Worm (Caenorhabditis elegans): ENCODE data around the gene zhit-2.

Gene zhit-2

ce11 chrIII:4224722-4225121, 19.5 kb downstream of the zhit-2 start:
- TF ChIP-seq bed-1 (GFP tag; IDR thresholded peaks at IDR 0.05), result no peak
- no peak for TF ChIP-seq nhr-179 (tag; optimal IDR thresholded peaks at IDR 0.05)
- no peak for TF ChIP-seq C06A6.2 (GFP tag; conservative IDR thresholded peaks at IDR 0.05)
- no peak for TF ChIP-seq tbx-9 (tag; optimal IDR thresholded peaks at IDR 0.05; ENCODE audit: borderline replicate concordance)
- TF ChIP-seq ztf-18 (tag; optimal IDR thresholded peaks at IDR 0.05), result no peak
- no peak for TF ChIP-seq attf-3 (GFP tag; conservative IDR thresholded peaks at IDR 0.05)
- no peak for TF ChIP-seq zim-3 (tag; optimal IDR thresholded peaks at IDR 0.05)
- TF ChIP-seq attf-6 (GFP tag; IDR thresholded peaks at IDR 0.05), result no peak
- TF ChIP-seq repo-1 (tag; optimal IDR thresholded peaks at IDR 0.05), result no peak
- no peak for TF ChIP-seq nfya-1 (tag; optimal IDR thresholded peaks at IDR 0.05; ENCODE audit: borderline replicate concordance, insufficient read depth)
- TF ChIP-seq Y53F4B.3 (GFP tag; IDR thresholded peaks at IDR 0.05), result no peak
- no peak for TF ChIP-seq sea-2 (GFP tag; IDR thresholded peaks at IDR 0.05)
- TF ChIP-seq pha-4 (tag; optimal IDR thresholded peaks at IDR 0.05), result no peak
- no peak for TF ChIP-seq Y56A3A.18 (GFP tag; IDR thresholded peaks at IDR 0.05)
- TF ChIP-seq somi-1 (GFP tag; optimal IDR thresholded peaks at IDR 0.05), result no peak
- no peak for TF ChIP-seq ccch-3 (GFP tag; optimal IDR thresholded peaks at IDR 0.05)
- TF ChIP-seq snpc-4 (GFP tag; optimal IDR thresholded peaks at IDR 0.05), result no peak
- no peak for TF ChIP-seq snpc-4 (tag; optimal IDR thresholded peaks at IDR 0.05)

- TF ChIP-seq Y53G8AR.9 (GFP tag; conservative IDR thresholded peaks at IDR 0.05) (0 out of 2 replicates have a peak, but pooled peaks have one; percentile 44), egrh-3 (GFP tag; IDR thresholded peaks at IDR 0.05) (peak; percentile 49; the same call in 1 of the 2 replicates), pbrm-1 (GFP tag; IDR thresholded peaks at IDR 0.05) (no peak), somi-1 (GFP tag; optimal IDR thresholded peaks at IDR 0.05) (peak; percentile 87), cebp-1 (GFP tag; IDR thresholded peaks at IDR 0.05) (no peak), cebp-1 (tag; optimal IDR thresholded peaks at IDR 0.05) (peak; percentile 79), ztf-18 (tag; optimal IDR thresholded peaks at IDR 0.05) (peak; percentile 1), egl-18 (GFP tag; IDR thresholded peaks at IDR 0.05) (no peak), mcd-1 (GFP tag; IDR thresholded peaks at IDR 0.05) (0 out of 2 replicates have a peak, but pooled peaks have one; percentile 21), dox-1 (GFP tag; IDR thresholded peaks at IDR 0.05) (peak; percentile 86), nhr-80 (tag; optimal IDR thresholded peaks at IDR 0.05) (peak; percentile 91), F39B2.1 (GFP tag; IDR thresholded peaks at IDR 0.05) (no peak), pha-4 (tag; optimal IDR thresholded peaks at IDR 0.05) (no peak), B0336.3 (GFP tag; IDR thresholded peaks at IDR 0.05) (peak; percentile 76), lin-40 (tag; optimal IDR thresholded peaks at IDR 0.05) (peak; percentile 82), athp-1 (tag; optimal IDR thresholded peaks at IDR 0.05) (no peak), hlh-26 (GFP tag; conservative IDR thresholded peaks at IDR 0.05) (no peak), chd-7 (tag; optimal IDR thresholded peaks at IDR 0.05) (peak; percentile 74), ceh-40 (GFP tag; IDR thresholded peaks at IDR 0.05) (no peak), zfh-2 (GFP tag; conservative IDR thresholded peaks at IDR 0.05) (peak; percentile 96), egl-44 (GFP tag; IDR thresholded peaks at IDR 0.05) (peak; percentile 63; the same call in 1 of the 2 replicates), tbp1 (GFP tag; optimal IDR thresholded peaks at IDR 0.05) (peak; percentile 42), attf-3 (GFP tag; conservative IDR thresholded peaks at IDR 0.05) (0 out of 2 replicates have a peak, but pooled peaks have one; percentile 18), nfyb-1 (GFP tag; IDR thresholded peaks at IDR 0.05) (peak; percentile 85), madf-10 (tag; optimal IDR thresholded peaks at IDR 0.05) (peak; percentile 43), lin-35 (GFP tag; optimal IDR thresholded peaks at IDR 0.05) (peak in 1 of 3 experiments; percentile 57), let-607 (tag; optimal IDR thresholded peaks at IDR 0.05) (peak in 1 of 2 experiments; percentile 21), K12H6.12 (tag; optimal IDR thresholded peaks at IDR 0.05) (peak; percentile 89), attf-5 (GFP tag; optimal IDR thresholded peaks at IDR 0.05) (peak; percentile 85), let-526 (GFP tag; IDR thresholded peaks at IDR 0.05) (0 out of 2 replicates have a peak, but pooled peaks have one; percentile 38), snpc-4 (GFP tag; optimal IDR thresholded peaks at IDR 0.05) (no peak), snpc-4 (tag; optimal IDR thresholded peaks at IDR 0.05) (peak in 2 of 4 experiments; percentile 35 to 60), hsf-1 (GFP tag; IDR thresholded peaks at IDR 0.05) (no peak), nhr-90 (tag; optimal IDR thresholded peaks at IDR 0.05) (peak; percentile 13), hmg-1.2 (GFP tag; IDR thresholded peaks at IDR 0.05) (peak; percentile 81; the same call in 1 of the 2 replicates)
Observed at ce11 chrIII:4223668-4224127, 20.5 kb downstream of the zhit-2 start.

All from whole organism, young adult.